Worm (Caenorhabditis elegans) whole organism, midembryonic: ENCODE data around the gene ZK673.2.

Experiments used
- cog-1 ChIP-seq: sonication (generic microtip); optimal IDR thresholded peaks from 2 replicates; lab custom pipeline; 2016; ENCODE audit warnings: missing genetic modification characterization, missing compliant biosample characterization
- flt-1 ChIP-seq: fragments of 200-800 bp; sonication (Bioruptor generic); IDR thresholded peaks from 2 replicates; pipeline ENCODE4 v1.3.6; 2022; ENCODE audit warnings: missing genetic modification characterization, missing compliant biosample characterization
- med-1 ChIP-seq: sonication (generic microtip); optimal IDR thresholded peaks from 2 replicates; lab custom pipeline; 2017; ENCODE audit warnings: missing genetic modification characterization, mild to moderate bottlenecking, missing compliant biosample characterization, antibody characterized with exemption, missing genetic modification reagents; ENCODE audit not compliant: insufficient read depth
- ref-1 ChIP-seq: fragments of 200-800 bp; sonication (Bioruptor generic); conservative IDR thresholded peaks from 2 replicates; pipeline ENCODE4 v1.3.6; 2022; ENCODE audit warnings: missing genetic modification reagents, missing genetic modification characterization, missing compliant biosample characterization
- tab-1 ChIP-seq: fragments of 200-800 bp; sonication (Bioruptor generic); IDR thresholded peaks from 2 replicates; pipeline ENCODE4 v1.3.6; 2022; ENCODE audit warnings: missing genetic modification characterization, missing compliant biosample characterization
- ztf-23 ChIP-seq: fragments of 200-800 bp; sonication (Bioruptor generic); IDR thresholded peaks from 2 replicates; pipeline ENCODE4 v1.3.6; 2022; ENCODE audit warnings: missing genetic modification reagents, missing genetic modification characterization, missing compliant biosample characterization
- ztf-29 ChIP-seq: fragments of 200-800 bp; sonication (Bioruptor generic); IDR thresholded peaks from 2 replicates; pipeline ENCODE4 v1.3.6; 2022; ENCODE audit warnings: missing genetic modification reagents, missing genetic modification characterization, missing compliant biosample characterization

- TF ChIP-seq flt-1 (GFP tag; lab: Robert Waterston, UW) = no peak
- no peak for TF ChIP-seq med-1 (GFP tag; lab: Kevin White, UChicago)
- TF ChIP-seq ztf-29 (GFP tag; lab: Robert Waterston, UW) = no peak
- TF ChIP-seq ztf-23 (GFP tag; lab: Robert Waterston, UW) = no peak
- no peak for TF ChIP-seq tab-1
- TF ChIP-seq cog-1 (tag; lab: Kevin White, UChicago) = no peak
- no peak for TF ChIP-seq ref-1 (GFP tag; lab: Robert Waterston, UW)
Measured at ce11 chrII:10485640-10486039, 37.6 kb downstream of the ZK673.2 start.
